Worm (Caenorhabditis elegans) whole organism, young adult: ENCODE results near the gene rei-1.

Experiments used
- B0261.1 ChIP-seq: sonication (generic microtip); optimal IDR thresholded peaks from 2 replicates; lab custom pipeline; 2016; ENCODE audit warnings: mild to moderate bottlenecking, missing genetic modification characterization, moderate library complexity, missing compliant biosample characterization
- F37B4.10 ChIP-seq: fragments of 200-800 bp; sonication (Bioruptor generic); IDR thresholded peaks from 2 replicates; pipeline ENCODE4 v1.3.6; 2022; ENCODE audit warnings: missing genetic modification characterization, missing compliant biosample characterization
- F52B5.7 ChIP-seq: sonication (generic microtip); optimal IDR thresholded peaks from 2 replicates; lab custom pipeline; 2016; ENCODE audit warnings: mild to moderate bottlenecking, missing genetic modification characterization, missing compliant biosample characterization
- F57A8.1 ChIP-seq: fragments of 200-800 bp; sonication (Bioruptor generic); optimal IDR thresholded peaks from 2 replicates; lab custom pipeline; 2018; ENCODE audit warnings: mild to moderate bottlenecking, missing genetic modification characterization, moderate library complexity, missing compliant biosample characterization
- K11D2.4 ChIP-seq: fragments of 200-800 bp; sonication (Bioruptor generic); IDR thresholded peaks from 2 replicates; pipeline ENCODE4 v1.3.6; 2022; ENCODE audit warnings: missing genetic modification reagents, missing genetic modification characterization, missing compliant biosample characterization
- K12H6.12 ChIP-seq: fragments of 200-800 bp; sonication (Bioruptor generic); optimal IDR thresholded peaks from 2 replicates; lab custom pipeline; 2018; ENCODE audit warnings: mild to moderate bottlenecking, missing genetic modification characterization, missing compliant biosample characterization
- T26A5.8 ChIP-seq: sonication (generic microtip); optimal IDR thresholded peaks from 2 replicates; lab custom pipeline; 2016; ENCODE audit warnings: missing genetic modification characterization, missing compliant biosample characterization
- akir-1 ChIP-seq: fragments of 200-800 bp; sonication (Bioruptor generic); optimal IDR thresholded peaks from 2 replicates; lab custom pipeline; 2018; ENCODE audit warnings: mild to moderate bottlenecking, missing genetic modification characterization, moderate library complexity, missing compliant biosample characterization
- ama-1 ChIP-seq, 3 experiments: fragments of 150-350 bp in 1 of 3; sonication (generic microtip) in 2 of 3; optimal IDR thresholded peaks; 2 replicates each; lab custom pipeline; 2014 to 2018; ENCODE audit warnings: missing biosample characterization in 2 of 3, missing genetic modification characterization in 2 of 3, missing genetic modification reagents in 2 of 3
- attf-3 ChIP-seq: fragments of 200-800 bp; sonication (Bioruptor generic); conservative IDR thresholded peaks from 2 replicates; pipeline ENCODE4 v1.3.6; 2022; ENCODE audit warnings: missing genetic modification reagents, missing genetic modification characterization, missing compliant biosample characterization
- bed-1 ChIP-seq: fragments of 200-800 bp; sonication (Bioruptor generic); IDR thresholded peaks from 2 replicates; pipeline ENCODE4 v1.3.6; 2022; ENCODE audit warnings: missing genetic modification reagents, missing genetic modification characterization, missing compliant biosample characterization
- ccch-3 ChIP-seq: fragments of 200-800 bp; sonication (Bioruptor generic); optimal IDR thresholded peaks from 2 replicates; lab custom pipeline; 2018; ENCODE audit warnings: mild to moderate bottlenecking, missing genetic modification characterization, missing compliant biosample characterization
- cebp-2 ChIP-seq: fragments of 200-800 bp; sonication (Bioruptor generic); IDR thresholded peaks from 2 replicates; pipeline ENCODE4 v1.3.6; 2022; ENCODE audit warnings: missing genetic modification characterization, missing compliant biosample characterization
- ceh-91 ChIP-seq: fragments of 200-800 bp; sonication (Bioruptor generic); IDR thresholded peaks from 2 replicates; pipeline ENCODE4 v1.3.6; 2022; ENCODE audit warnings: missing genetic modification reagents, missing genetic modification characterization, missing compliant biosample characterization
- chd-7 ChIP-seq: sonication (generic microtip); optimal IDR thresholded peaks from 2 replicates; lab custom pipeline; 2016; ENCODE audit warnings: mild to moderate bottlenecking, missing genetic modification characterization, moderate library complexity, missing compliant biosample characterization
- dox-1 ChIP-seq: fragments of 200-800 bp; sonication (Bioruptor generic); IDR thresholded peaks from 2 replicates; pipeline ENCODE4 v1.3.6; 2022; ENCODE audit warnings: missing genetic modification reagents, missing genetic modification characterization, missing compliant biosample characterization
- egl-44 ChIP-seq: fragments of 200-800 bp; sonication (Bioruptor generic); IDR thresholded peaks from 2 replicates; pipeline ENCODE4 v1.3.6; 2022; ENCODE audit warnings: missing genetic modification reagents, missing genetic modification characterization, missing compliant biosample characterization
- egrh-3 ChIP-seq: fragments of 200-800 bp; sonication (Bioruptor generic); IDR thresholded peaks from 2 replicates; pipeline ENCODE4 v1.3.6; 2022; ENCODE audit warnings: missing genetic modification reagents, missing genetic modification characterization, missing compliant biosample characterization
- ets-4 ChIP-seq: fragments of 200-800 bp; sonication (Bioruptor generic); optimal IDR thresholded peaks from 2 replicates; lab custom pipeline; 2018; ENCODE audit warnings: mild to moderate bottlenecking, missing genetic modification characterization, missing compliant biosample characterization
- him-1 ChIP-seq: sonication (generic microtip); optimal IDR thresholded peaks from 2 replicates; lab custom pipeline; 2016; ENCODE audit warnings: missing genotype, missing genetic modification reagents, missing genetic modification characterization, missing compliant biosample characterization
- hmg-1.2 ChIP-seq: fragments of 200-800 bp; sonication (Bioruptor generic); IDR thresholded peaks from 2 replicates; pipeline ENCODE4 v1.3.6; 2022; ENCODE audit warnings: missing genetic modification reagents, missing genetic modification characterization, missing compliant biosample characterization
- hmg-20 ChIP-seq: fragments of 200-800 bp; sonication (Bioruptor generic); IDR thresholded peaks from 2 replicates; pipeline ENCODE4 v1.3.6; 2022; ENCODE audit warnings: missing genetic modification reagents, missing genetic modification characterization, missing compliant biosample characterization
- lsl-1 ChIP-seq: fragments of 200-800 bp; sonication (Bioruptor generic); optimal IDR thresholded peaks from 2 replicates; lab custom pipeline; 2018; ENCODE audit warnings: mild to moderate bottlenecking, missing genetic modification characterization, moderate library complexity, missing compliant biosample characterization
- mel-28 ChIP-seq: sonication (generic microtip); optimal IDR thresholded peaks from 2 replicates; lab custom pipeline; 2016; ENCODE audit warnings: borderline replicate concordance, mild to moderate bottlenecking, missing genetic modification characterization, missing compliant biosample characterization
- mxl-1 ChIP-seq: sonication (generic microtip); optimal IDR thresholded peaks from 2 replicates; lab custom pipeline; 2016; ENCODE audit warnings: missing genetic modification characterization, missing compliant biosample characterization
- nfya-1 ChIP-seq: sonication (generic microtip); optimal IDR thresholded peaks from 2 replicates; lab custom pipeline; 2017; ENCODE audit warnings: antibody characterized with exemption, missing compliant biosample characterization, missing genetic modification characterization, borderline replicate concordance; ENCODE audit not compliant: insufficient read depth
- nfya-2 ChIP-seq: fragments of 200-800 bp; sonication (Bioruptor generic); IDR thresholded peaks from 2 replicates; pipeline ENCODE4 v1.3.6; 2022; ENCODE audit warnings: missing genetic modification reagents, missing genetic modification characterization, missing compliant biosample characterization
- nfyb-1 ChIP-seq: fragments of 200-800 bp; sonication (Bioruptor generic); IDR thresholded peaks from 2 replicates; pipeline ENCODE4 v1.3.6; 2022; ENCODE audit warnings: missing genetic modification reagents, missing genetic modification characterization, missing compliant biosample characterization
- sdz-38 ChIP-seq: sonication (generic microtip); optimal IDR thresholded peaks from 2 replicates; lab custom pipeline; 2016; ENCODE audit warnings: missing genotype, missing genetic modification characterization, missing compliant biosample characterization
- zim-3 ChIP-seq: sonication (generic microtip); optimal IDR thresholded peaks from 2 replicates; lab custom pipeline; 2017; ENCODE audit warnings: mild to moderate bottlenecking, missing genetic modification characterization, moderate library complexity, missing compliant biosample characterization
- ztf-18 ChIP-seq: sonication (generic microtip); optimal IDR thresholded peaks from 2 replicates; lab custom pipeline; 2016; ENCODE audit warnings: missing genotype, mild to moderate bottlenecking, missing genetic modification characterization, missing compliant biosample characterization
- ztf-22 ChIP-seq: fragments of 200-800 bp; sonication (Bioruptor generic); optimal IDR thresholded peaks from 2 replicates; lab custom pipeline; 2018; ENCODE audit warnings: mild to moderate bottlenecking, missing genetic modification characterization, moderate library complexity, missing compliant biosample characterization
- ztf-25 ChIP-seq: fragments of 200-800 bp; sonication (Bioruptor generic); IDR thresholded peaks from 2 replicates; pipeline ENCODE4 v1.3.6; 2022; ENCODE audit warnings: missing genetic modification reagents, missing genetic modification characterization, missing compliant biosample characterization
- ztf-28 ChIP-seq: fragments of 200-800 bp; sonication (Bioruptor generic); IDR thresholded peaks from 2 replicates; pipeline ENCODE4 v1.3.6; 2022; ENCODE audit warnings: missing genetic modification reagents, missing genetic modification characterization, missing compliant biosample characterization

The rei-1 gene

ce11 chrIII:4123900-4124299 is 25.9 kb upstream of the rei-1 start:
- TF ChIP-seq ztf-22 (GFP tag; lab: Kevin White, UChicago), result no peak
- peak; percentile 51 for TF ChIP-seq hmg-1.2 (GFP tag; lab: Robert Waterston, UW)

ce11 chrIII:4123277-4123676 is 25.3 kb upstream of the rei-1 start:
- TF ChIP-seq akir-1 (GFP tag; lab: Kevin White, UChicago) (no peak), ccch-3 (GFP tag; lab: Kevin White, UChicago) (no peak), B0261.1 (tag; lab: Kevin White, UChicago) (no peak), lsl-1 (GFP tag; lab: Kevin White, UChicago) (no peak), F52B5.7 (tag; lab: Kevin White, UChicago) (no peak), cebp-2 (no peak), zim-3 (tag; lab: Kevin White, UChicago) (no peak), nfyb-1 (GFP tag; lab: Robert Waterston, UW) (no peak), bed-1 (GFP tag; lab: Robert Waterston, UW) (no peak), F37B4.10 (no peak), ztf-18 (no peak), hmg-20 (GFP tag; lab: Robert Waterston, UW) (no peak), egl-44 (GFP tag; lab: Robert Waterston, UW) (no peak), attf-3 (GFP tag; lab: Robert Waterston, UW) (no peak), nfya-1 (tag; lab: Kevin White, UChicago) (no peak), egrh-3 (GFP tag; lab: Robert Waterston, UW) (no peak)

ce11 chrIII:4120386-4120785 is 22.4 kb upstream of the rei-1 start:
- no peak for TF ChIP-seq him-1
- TF ChIP-seq nfyb-1 (GFP tag; lab: Robert Waterston, UW), result peak; percentile 55; the same call in 1 of the 2 replicates

- TF ChIP-seq B0261.1 (tag; lab: Kevin White, UChicago), result no peak
- TF ChIP-seq mxl-1 (tag; lab: Kevin White, UChicago), result no peak
- no peak for TF ChIP-seq mel-28 (tag; lab: Kevin White, UChicago)
- no peak for TF ChIP-seq chd-7 (tag; lab: Kevin White, UChicago)
- TF ChIP-seq dox-1 (GFP tag; lab: Robert Waterston, UW), result no peak
- no peak for TF ChIP-seq lsl-1 (GFP tag; lab: Kevin White, UChicago)
- no peak for TF ChIP-seq T26A5.8
- TF ChIP-seq sdz-38 (tag; lab: Kevin White, UChicago), result no peak
- no peak for TF ChIP-seq ama-1 (optimal IDR thresholded peaks at IDR 0.05; lab: Kevin White, UChicago)
- no peak for TF ChIP-seq ama-1 (GFP tag; optimal IDR thresholded peaks at IDR 0.05; lab: Kevin White, UChicago)
- TF ChIP-seq ztf-28, result no peak
- no peak for TF ChIP-seq egrh-3 (GFP tag; lab: Robert Waterston, UW)
- TF ChIP-seq K12H6.12 (tag; lab: Kevin White, UChicago), result no peak
Measured at ce11 chrIII:4119736-4120135, 21.7 kb upstream of the rei-1 start.

- TF ChIP-seq ceh-91 (no peak), ets-4 (no peak), ztf-25 (GFP tag; lab: Robert Waterston, UW) (no peak), nfya-2 (GFP tag; lab: Robert Waterston, UW) (no peak), F57A8.1 (no peak), K11D2.4 (GFP tag; lab: Robert Waterston, UW) (no peak)
Measured at ce11 chrIII:4115085-4115484, 17.1 kb upstream of the rei-1 start, which contains the start of gene unc-103. Gene unc-103, plus strand, starts transcription at chrIII:4115385.
